Fruit fly (Drosophila melanogaster): ENCODE results near the gene CG17919.
A peak's percentile ranks its signal among the peaks of the same experiment; 100 is the strongest.

The CG17919 gene

dm6 chr3R:6351181-6351580 lies 7.4 kb downstream of the CG17919 start (continued):
- TF ChIP-seq so (GFP tag; IDR thresholded peaks at IDR 0.05) (peak; percentile 44; the same call in 1 of the 3 replicates), hth (optimal IDR thresholded peaks at IDR 0.05) (no peak), MBD-R2 (GFP tag; IDR thresholded peaks at IDR 0.05) (peak; percentile 13; the same call in 1 of the 2 replicates), Hand (GFP tag; optimal IDR thresholded peaks at IDR 0.05) (no peak), Bdp1 (GFP tag; optimal IDR thresholded peaks at IDR 0.05) (no peak), CG14050 (GFP tag; IDR thresholded peaks at IDR 0.05) (no peak), z (GFP tag; IDR thresholded peaks at IDR 0.05) (0 out of 3 replicates have a peak, but pooled peaks have one; percentile 31), gsb (GFP tag; IDR thresholded peaks at IDR 0.05) (no peak), crol (GFP tag; IDR thresholded peaks at IDR 0.05) (peak; percentile 61), cad (GFP tag; optimal IDR thresholded peaks at IDR 0.05) (peak; percentile 61), dm (GFP tag; optimal IDR thresholded peaks at IDR 0.05) (no peak), Xbp1 (GFP tag; optimal IDR thresholded peaks at IDR 0.05) (no peak), HLHmδ (GFP tag; optimal IDR thresholded peaks at IDR 0.05) (peak; percentile 20), dmrt99B (tag; optimal IDR thresholded peaks at IDR 0.05) (no peak), CG9437 (GFP tag; optimal IDR thresholded peaks at IDR 0.05) (peak; percentile 22), pan (optimal IDR thresholded peaks at IDR 0.05) (no peak), pan (GFP tag; optimal IDR thresholded peaks at IDR 0.05 in 1 of 2, IDR thresholded peaks at IDR 0.05 in 1 of 2) (peak in 1 of 2 experiments; percentile 22), CG14667 (GFP tag; IDR thresholded peaks at IDR 0.05) (no peak), nom (GFP tag; optimal IDR thresholded peaks at IDR 0.05) (peak; percentile 35), CG11085 (GFP tag; IDR thresholded peaks at IDR 0.05) (no peak), CG8359 (GFP tag; optimal IDR thresholded peaks at IDR 0.05; ENCODE audit: borderline replicate concordance) (peak; percentile 43), bsh (GFP tag; optimal IDR thresholded peaks at IDR 0.05) (no peak), Drgx (GFP tag; IDR thresholded peaks at IDR 0.05) (peak; percentile 23; the same call in 1 of the 2 replicates), CG18476 (GFP tag; optimal IDR thresholded peaks at IDR 0.05) (no peak), D (optimal IDR thresholded peaks at IDR 0.05) (peak; percentile 4), D (GFP tag; optimal IDR thresholded peaks at IDR 0.05) (no peak), cas (GFP tag; IDR thresholded peaks at IDR 0.05) (no peak), sna (GFP tag; IDR thresholded peaks at IDR 0.05; ENCODE audit: partially characterized antibody) (no peak)

- TF ChIP-seq CG2199 (GFP tag; IDR thresholded peaks at IDR 0.05) (peak; percentile 15; the same call in 1 of the 3 replicates), bigmax (GFP tag; optimal IDR thresholded peaks at IDR 0.05) (no peak), Stat92E (GFP tag; optimal IDR thresholded peaks at IDR 0.05) (no peak), CG2678 (tag; optimal IDR thresholded peaks at IDR 0.05) (peak; percentile 44), CG12769 (tag; optimal IDR thresholded peaks at IDR 0.05) (peak; percentile 70), tx (GFP tag; optimal IDR thresholded peaks at IDR 0.05) (no peak), CG3726 (GFP tag; IDR thresholded peaks at IDR 0.05) (no peak), CG8765 (GFP tag; IDR thresholded peaks at IDR 0.05) (no peak), CG16779 (GFP tag; IDR thresholded peaks at IDR 0.05) (no peak), CG18262 (tag; optimal IDR thresholded peaks at IDR 0.05) (peak; percentile 48), NK7.1 (GFP tag; optimal IDR thresholded peaks at IDR 0.05) (no peak), Doc3 (GFP tag; IDR thresholded peaks at IDR 0.05; ENCODE audit: partially characterized antibody) (no peak), CG13287 (GFP tag; IDR thresholded peaks at IDR 0.05; ENCODE audit: partially characterized antibody) (no peak), hb (GFP tag; IDR thresholded peaks at IDR 0.05; ENCODE audit: partially characterized antibody) (no peak), Dfd (GFP tag; optimal IDR thresholded peaks at IDR 0.05) (no peak), seq (GFP tag; IDR thresholded peaks at IDR 0.05) (no peak), jing (GFP tag; optimal IDR thresholded peaks at IDR 0.05) (no peak), CG30403 (GFP tag; optimal IDR thresholded peaks at IDR 0.05) (peak; percentile 13), CG34422 (GFP tag; IDR thresholded peaks at IDR 0.05) (no peak), zf30C (GFP tag; optimal IDR thresholded peaks at IDR 0.05) (no peak), CG4617 (GFP tag; optimal IDR thresholded peaks at IDR 0.05; ENCODE audit: borderline replicate concordance) (no peak), D19A (tag; optimal IDR thresholded peaks at IDR 0.05) (peak; percentile 33), z (GFP tag; IDR thresholded peaks at IDR 0.05) (no peak), CG4424 (GFP tag; optimal IDR thresholded peaks at IDR 0.05) (peak; percentile 38)
Observed at dm6 chr3R:6351696-6352378, 8.0 kb downstream of the CG17919 start.

Measured in whole organism, embryonic.